Worm (Caenorhabditis elegans): ENCODE measurements around the gene C44C10.12.

Gene C44C10.12

ce11 chrX:11734110-11734509, 37.3 kb downstream of the C44C10.12 start:
- TF ChIP-seq nhr-12 (tag; optimal IDR thresholded peaks at IDR 0.05) (no peak), ham-2 (GFP tag; optimal IDR thresholded peaks at IDR 0.05) (no peak), nhr-2 (tag; optimal IDR thresholded peaks at IDR 0.05) (no peak), ces-1 (GFP tag; optimal IDR thresholded peaks at IDR 0.05) (no peak), ceh-43 (GFP tag; optimal IDR thresholded peaks at IDR 0.05) (no peak), snpc-4 (tag; optimal IDR thresholded peaks at IDR 0.05) (no peak), nhr-28 (tag; optimal IDR thresholded peaks at IDR 0.05) (no peak), lin-13 (tag; optimal IDR thresholded peaks at IDR 0.05) (no peak), sem-2 (GFP tag; optimal IDR thresholded peaks at IDR 0.05) (no peak), mls-2 (tag; optimal IDR thresholded peaks at IDR 0.05) (no peak), sptf-1 (tag; optimal IDR thresholded peaks at IDR 0.05) (no peak)

DNA sequence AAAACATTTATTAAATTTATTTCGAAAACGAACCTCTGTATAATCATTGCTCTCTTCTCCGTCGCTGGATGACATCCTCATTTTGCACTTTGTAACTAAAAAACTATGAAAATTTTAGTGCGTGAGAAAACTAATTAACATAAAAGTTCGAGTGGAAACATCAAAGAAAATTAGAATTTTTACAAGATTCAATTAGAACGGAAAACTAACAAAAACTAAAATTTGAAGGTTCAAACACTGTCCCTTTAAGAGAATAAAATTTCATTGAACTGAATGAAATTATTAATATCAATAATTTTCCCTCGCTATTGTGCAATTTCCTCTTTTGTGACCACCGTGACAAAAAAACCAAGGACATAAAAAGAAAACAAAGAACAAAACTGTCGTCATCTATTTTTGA, 40.3 kb downstream of the C44C10.12 start, which contains the start of gene D1053.3:
TSS of gene D1053.3 (minus strand) at position 101 of the 400 bp plus-strand sequence.
- no peak for TF ChIP-seq nhr-76 (tag; optimal IDR thresholded peaks at IDR 0.05)
- no peak for TF ChIP-seq blmp-1 (tag; optimal IDR thresholded peaks at IDR 0.05)
- TF ChIP-seq lin-32 (GFP tag; optimal IDR thresholded peaks at IDR 0.05) = no peak
- TF ChIP-seq ces-1 (GFP tag; optimal IDR thresholded peaks at IDR 0.05) = no peak
- TF ChIP-seq tbx-8 (GFP tag; optimal IDR thresholded peaks at IDR 0.05) = no peak
- no peak for TF ChIP-seq ceh-43 (GFP tag; optimal IDR thresholded peaks at IDR 0.05)
- TF ChIP-seq lsy-2 (tag; optimal IDR thresholded peaks at IDR 0.05) = no peak
- no peak for TF ChIP-seq bed-3 (GFP tag; optimal IDR thresholded peaks at IDR 0.05)
- no peak for TF ChIP-seq elt-3 (tag; optimal IDR thresholded peaks at IDR 0.05)
- no peak for TF ChIP-seq ham-2 (GFP tag; optimal IDR thresholded peaks at IDR 0.05)
- no peak for TF ChIP-seq cnd-1 (tag; optimal IDR thresholded peaks at IDR 0.05)
- no peak for TF ChIP-seq M03D4.4 (tag; optimal IDR thresholded peaks at IDR 0.05)
- TF ChIP-seq snpc-4 (tag; optimal IDR thresholded peaks at IDR 0.05) = no peak
- no peak for TF ChIP-seq nhr-28 (tag; optimal IDR thresholded peaks at IDR 0.05)
- no peak for TF ChIP-seq mep-1 (tag; optimal IDR thresholded peaks at IDR 0.05)
- no peak for TF ChIP-seq nhr-237 (tag; optimal IDR thresholded peaks at IDR 0.05)

ce11 chrX:11738602-11739100, 41.9 kb downstream of the C44C10.12 start, which contains the start of gene nspa-9:
Gene nspa-9 (plus strand): TSS chrX:11739050.
- TF ChIP-seq flh-1 (GFP tag; optimal IDR thresholded peaks at IDR 0.05) (no peak), blmp-1 (tag; optimal IDR thresholded peaks at IDR 0.05) (no peak), hlh-1 (tag; optimal IDR thresholded peaks at IDR 0.05) (no peak), lin-13 (tag; optimal IDR thresholded peaks at IDR 0.05) (no peak), M03D4.4 (tag; optimal IDR thresholded peaks at IDR 0.05) (no peak), tbx-8 (GFP tag; optimal IDR thresholded peaks at IDR 0.05) (no peak), nhr-76 (tag; optimal IDR thresholded peaks at IDR 0.05) (no peak), ham-2 (GFP tag; optimal IDR thresholded peaks at IDR 0.05) (no peak), sptf-1 (tag; optimal IDR thresholded peaks at IDR 0.05) (no peak), ceh-83 (GFP tag; optimal IDR thresholded peaks at IDR 0.05) (no peak), elt-3 (tag; optimal IDR thresholded peaks at IDR 0.05) (no peak), nhr-28 (tag; optimal IDR thresholded peaks at IDR 0.05) (no peak), unc-39 (tag; optimal IDR thresholded peaks at IDR 0.05) (no peak), unc-62 (GFP tag; optimal IDR thresholded peaks at IDR 0.05) (no peak), zip-8 (tag; optimal IDR thresholded peaks at IDR 0.05) (no peak), snpc-4 (tag; optimal IDR thresholded peaks at IDR 0.05) (no peak), elt-1 (tag; optimal IDR thresholded peaks at IDR 0.05; ENCODE audit: borderline replicate concordance, insufficient read depth) (no peak), drap-1 (GFP tag; optimal IDR thresholded peaks at IDR 0.05) (no peak)

- no peak for TF ChIP-seq ceh-39 (tag; optimal IDR thresholded peaks at IDR 0.05)
- peak; percentile 78 for TF ChIP-seq ces-1 (GFP tag; optimal IDR thresholded peaks at IDR 0.05)
Observed at ce11 chrX:11743723-11744122, 46.9 kb downstream of the C44C10.12 start.

ce11 chrX:11745821-11746485, 49.2 kb downstream of the C44C10.12 start, which contains the start of gene C40H5.2:
Gene C40H5.2 (plus strand): TSS chrX:11746076.
- peak; percentile 15 for TF ChIP-seq ces-1 (GFP tag; optimal IDR thresholded peaks at IDR 0.05)
- TF ChIP-seq M03D4.4 (tag; optimal IDR thresholded peaks at IDR 0.05) = no peak
